Worm (Caenorhabditis elegans) whole organism, young adult: ENCODE results near the gene K08H10.10.

Experiments used
- F22D6.2 ChIP-seq: sonication (generic microtip); optimal IDR thresholded peaks from 2 replicates; lab custom pipeline; 2016; ENCODE audit warnings: mild to moderate bottlenecking, missing genetic modification characterization, missing compliant biosample characterization
- K12H6.12 ChIP-seq: fragments of 200-800 bp; sonication (Bioruptor generic); optimal IDR thresholded peaks from 2 replicates; lab custom pipeline; 2018; ENCODE audit warnings: mild to moderate bottlenecking, missing genetic modification characterization, missing compliant biosample characterization
- ceh-27 ChIP-seq: fragments of 200-800 bp; sonication (Bioruptor generic); optimal IDR thresholded peaks from 2 replicates; lab custom pipeline; 2018; ENCODE audit warnings: mild to moderate bottlenecking, missing genetic modification characterization, moderate library complexity, missing compliant biosample characterization
- hlh-26 ChIP-seq: fragments of 200-800 bp; sonication (Bioruptor generic); conservative IDR thresholded peaks from 2 replicates; pipeline ENCODE4 v1.3.6; 2022; ENCODE audit warnings: missing genetic modification reagents, missing genetic modification characterization, missing compliant biosample characterization
- lin-26 ChIP-seq: fragments of 200-800 bp; sonication (Bioruptor generic); IDR thresholded peaks from 2 replicates; pipeline ENCODE4 v1.3.6; 2022; ENCODE audit warnings: missing genetic modification reagents, missing genetic modification characterization, missing compliant biosample characterization
- lin-35 ChIP-seq, 3 experiments: fragments of 150-350 bp in 2 of 3; sonication (generic microtip) in 1 of 3; optimal IDR thresholded peaks; 2 replicates each; lab custom pipeline; 2014 to 2018; ENCODE audit warnings: missing biosample characterization in 3 of 3, missing genetic modification characterization in 3 of 3, missing genetic modification reagents in 3 of 3
- lsl-1 ChIP-seq: fragments of 200-800 bp; sonication (Bioruptor generic); optimal IDR thresholded peaks from 2 replicates; lab custom pipeline; 2018; ENCODE audit warnings: mild to moderate bottlenecking, missing genetic modification characterization, moderate library complexity, missing compliant biosample characterization
- rec-8 ChIP-seq, 2 experiments: sonication (generic microtip); optimal IDR thresholded peaks; 2 replicates each; lab custom pipeline; 2016; ENCODE audit warnings: mild to moderate bottlenecking in 2 of 2, missing genetic modification characterization in 2 of 2, missing genetic modification reagents in 2 of 2, missing genotype in 2 of 2, missing biosample characterization in 1 of 2, missing compliant biosample characterization in 1 of 2, moderate library complexity in 1 of 2
- snpc-4 ChIP-seq, 5 experiments: fragments of 150-350 bp in 1 of 5; sonication (generic microtip) in 4 of 5; optimal IDR thresholded peaks; 2 replicates each; lab custom pipeline; 2014 to 2018; ENCODE audit warnings: missing genetic modification characterization in 5 of 5, missing biosample characterization in 3 of 5, antibody characterized with exemption in 2 of 5, mild to moderate bottlenecking in 2 of 5, missing compliant biosample characterization in 2 of 5, missing genotype in 2 of 5, moderate library complexity in 2 of 5, missing genetic modification reagents in 1 of 5
- tbp1 ChIP-seq: fragments of 200-800 bp; sonication (Bioruptor generic); optimal IDR thresholded peaks from 2 replicates; lab custom pipeline; 2018; ENCODE audit warnings: mild to moderate bottlenecking, missing genetic modification characterization, missing compliant biosample characterization
- tbx-9 ChIP-seq: sonication (generic microtip); optimal IDR thresholded peaks from 2 replicates; lab custom pipeline; 2016; ENCODE audit warnings: borderline replicate concordance, missing genetic modification characterization, inconsistent platforms, missing compliant biosample characterization
- ztf-26 ChIP-seq: sonication (generic microtip); optimal IDR thresholded peaks from 2 replicates; lab custom pipeline; 2017; ENCODE audit warnings: missing genetic modification characterization, missing compliant biosample characterization
- ztf-3 ChIP-seq: fragments of 200-800 bp; sonication (Bioruptor generic); optimal IDR thresholded peaks from 2 replicates; lab custom pipeline; 2018; ENCODE audit warnings: mild to moderate bottlenecking, missing genetic modification characterization, missing compliant biosample characterization

DNA sequence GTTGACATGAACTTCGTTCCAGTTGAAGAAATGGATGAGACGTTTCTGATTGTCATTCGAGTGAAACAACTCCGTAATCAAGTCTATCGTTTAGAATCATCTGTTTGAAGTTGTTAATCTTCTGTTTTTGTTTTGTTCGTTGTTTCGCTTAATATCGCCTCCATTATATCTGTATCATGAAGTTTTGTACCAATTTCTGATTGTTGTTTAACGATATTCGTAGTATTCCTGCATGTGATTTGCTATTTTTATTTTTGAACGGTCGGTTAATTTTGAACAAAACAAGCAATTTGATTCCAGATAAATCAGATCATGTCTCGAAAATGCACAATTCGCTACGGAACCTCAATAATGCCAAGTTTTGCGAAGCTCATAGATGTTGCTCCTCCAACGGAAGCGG lies 18.3 kb upstream of the K08H10.10 start, which contains the start of gene C27H6.9:
- TF ChIP-seq hlh-26 (no peak), lsl-1 (GFP tag; lab: Kevin White, UChicago) (no peak), tbx-9 (no peak), tbp1 (GFP tag; lab: Kevin White, UChicago) (no peak), rec-8 (tag; optimal IDR thresholded peaks at IDR 0.05; lab: Kevin White, UChicago) (no peak), ceh-27 (no peak), lin-26 (no peak), K12H6.12 (tag; lab: Kevin White, UChicago) (no peak), F22D6.2 (no peak), lin-35 (GFP tag; optimal IDR thresholded peaks at IDR 0.05; lab: Kevin White, UChicago) (no peak), ztf-26 (no peak), ztf-3 (GFP tag; lab: Kevin White, UChicago) (no peak), snpc-4 (GFP tag; optimal IDR thresholded peaks at IDR 0.05; lab: Kevin White, UChicago) (no peak), snpc-4 (tag; optimal IDR thresholded peaks at IDR 0.05; lab: Kevin White, UChicago) (no peak)
